Fruit fly (Drosophila melanogaster): Measurements from ENCODE around the gene Ubc6.

- TF ChIP-seq CG8319 (GFP tag; optimal IDR thresholded peaks at IDR 0.05): no peak
- TF ChIP-seq topi (GFP tag; optimal IDR thresholded peaks at IDR 0.05): no peak
- peak; percentile 4 for TF ChIP-seq CG6808 (GFP tag; optimal IDR thresholded peaks at IDR 0.05)
- no peak for TF ChIP-seq OdsH (GFP tag; optimal IDR thresholded peaks at IDR 0.05)
- TF ChIP-seq CG6792 (GFP tag; optimal IDR thresholded peaks at IDR 0.05): no peak
- TF ChIP-seq esn (GFP tag; optimal IDR thresholded peaks at IDR 0.05): no peak
Measured at dm6 chr3R:4901782-4902181, 50.7 kb downstream of the Ubc6 start.
